Worm (Caenorhabditis elegans): ENCODE results near the gene T06E8.2.
A peak's percentile ranks its signal among the peaks of the same experiment; 100 is the strongest.

Gene T06E8.2

DNA sequence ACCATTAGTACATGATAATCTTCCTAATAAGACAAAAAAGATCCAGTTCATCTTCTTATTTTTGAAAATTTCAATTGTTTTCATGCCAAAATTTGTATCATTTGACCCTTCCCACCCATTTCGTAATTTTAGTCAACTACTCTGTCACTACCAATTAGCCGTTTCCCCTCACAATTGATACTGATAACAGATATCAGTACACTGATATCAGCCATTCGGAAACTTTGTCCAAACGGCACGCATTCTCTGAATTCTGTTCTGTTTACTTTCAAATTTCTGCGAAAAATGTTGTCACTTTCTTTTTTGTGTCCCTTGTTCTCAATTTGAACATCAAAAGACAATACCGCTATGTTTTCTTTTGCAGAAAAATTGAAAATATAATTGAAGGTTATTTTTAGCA lies 23.6 kb downstream of the T06E8.2 start:
- TF ChIP-seq zag-1 (tag; optimal IDR thresholded peaks at IDR 0.05) (no peak), elt-2 (tag; optimal IDR thresholded peaks at IDR 0.05) (peak; percentile 42), blmp-1 (tag; optimal IDR thresholded peaks at IDR 0.05) (peak; percentile 65), lin-14 (GFP tag; optimal IDR thresholded peaks at IDR 0.05) (peak; percentile 42), lin-35 (GFP tag; optimal IDR thresholded peaks at IDR 0.05) (peak in 1 of 2 experiments; percentile 33), snu-23 (GFP tag; optimal IDR thresholded peaks at IDR 0.05) (no peak), pag-3 (tag; optimal IDR thresholded peaks at IDR 0.05; ENCODE audit: borderline replicate concordance, insufficient read depth) (peak; percentile 41), fkh-4 (tag; optimal IDR thresholded peaks at IDR 0.05; ENCODE audit: borderline replicate concordance) (no peak), elt-3 (tag; optimal IDR thresholded peaks at IDR 0.05) (peak in 5 of 6 experiments; percentile 71 to 98 (median 80))

DNA sequence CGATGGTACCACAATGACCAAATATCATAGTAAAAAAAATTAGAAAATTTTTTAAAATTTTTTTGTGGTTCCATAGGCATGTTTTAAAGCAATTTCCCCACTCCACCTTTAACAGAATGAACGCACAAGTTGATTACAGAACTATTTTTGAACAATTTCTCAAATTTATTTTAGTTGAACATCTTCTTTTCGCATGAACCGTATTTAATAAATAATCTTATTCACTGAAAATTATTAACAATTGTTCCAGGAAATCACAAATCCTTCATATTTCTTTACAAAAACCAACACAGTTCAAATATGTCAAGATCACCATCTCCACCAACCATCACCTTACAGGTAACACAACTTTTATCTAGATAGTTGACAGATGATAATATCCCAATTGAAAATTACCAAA lies 24.6 kb downstream of the T06E8.2 start, which contains the start of gene lea-1:
Gene lea-1, plus strand, starts transcription at position 301 of the 400 bp plus-strand sequence.
- TF ChIP-seq elt-3 (tag; optimal IDR thresholded peaks at IDR 0.05) (no peak), aha-1 (tag; optimal IDR thresholded peaks at IDR 0.05) (no peak), ceh-82 (tag; optimal IDR thresholded peaks at IDR 0.05) (no peak), nhr-84 (tag; optimal IDR thresholded peaks at IDR 0.05) (no peak), sox-4 (tag; optimal IDR thresholded peaks at IDR 0.05) (no peak), snu-23 (GFP tag; optimal IDR thresholded peaks at IDR 0.05) (no peak), nhr-237 (tag; optimal IDR thresholded peaks at IDR 0.05) (no peak), elt-2 (tag; optimal IDR thresholded peaks at IDR 0.05) (no peak), isw-1 (GFP tag; IDR thresholded peaks at IDR 0.05) (no peak), hlh-4 (tag; optimal IDR thresholded peaks at IDR 0.05) (no peak), F16B12.6 (tag; optimal IDR thresholded peaks at IDR 0.05) (no peak), Y116A8C.19 (tag; optimal IDR thresholded peaks at IDR 0.05; ENCODE audit: borderline replicate concordance) (no peak), pag-3 (tag; optimal IDR thresholded peaks at IDR 0.05; ENCODE audit: borderline replicate concordance, insufficient read depth) (no peak), tbx-2 (tag; optimal IDR thresholded peaks at IDR 0.05) (no peak)

DNA sequence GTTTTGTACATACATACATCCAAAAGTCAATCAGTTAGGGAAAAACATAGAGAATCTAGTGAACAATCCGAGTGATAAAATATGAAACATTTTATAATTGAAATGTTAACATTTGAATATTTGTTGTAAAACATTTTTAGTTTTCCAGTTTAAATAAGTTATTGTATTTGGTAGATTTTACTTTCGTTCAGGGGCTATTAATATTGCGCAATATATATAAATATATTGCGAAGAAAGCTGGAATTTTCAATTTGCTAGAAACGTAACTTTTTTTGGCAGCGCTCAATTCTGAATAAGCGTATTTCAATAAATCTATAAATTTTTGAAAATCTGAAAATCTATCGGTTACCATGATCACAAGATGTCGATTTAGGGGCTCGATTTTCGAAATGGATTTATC lies 28.7 kb downstream of the T06E8.2 start:
- TF ChIP-seq snpc-4 (tag; optimal IDR thresholded peaks at IDR 0.05) (no peak), lin-13 (GFP tag; optimal IDR thresholded peaks at IDR 0.05) (no peak), isw-1 (GFP tag; IDR thresholded peaks at IDR 0.05) (no peak), pqm-1 (tag; optimal IDR thresholded peaks at IDR 0.05) (no peak), nhr-19 (GFP tag; conservative IDR thresholded peaks at IDR 0.05) (no peak), hpl-2 (GFP tag; optimal IDR thresholded peaks at IDR 0.05) (no peak), Y116A8C.19 (tag; optimal IDR thresholded peaks at IDR 0.05; ENCODE audit: borderline replicate concordance) (no peak), nhr-84 (tag; optimal IDR thresholded peaks at IDR 0.05) (no peak), C04F5.9 (tag; optimal IDR thresholded peaks at IDR 0.05) (no peak), fkh-10 (GFP tag; optimal IDR thresholded peaks at IDR 0.05) (no peak), xbp-1 (tag; optimal IDR thresholded peaks at IDR 0.05) (no peak), F16B12.6 (tag; optimal IDR thresholded peaks at IDR 0.05) (no peak), C16A3.4 (tag; optimal IDR thresholded peaks at IDR 0.05) (no peak), aly-2 (tag; optimal IDR thresholded peaks at IDR 0.05) (no peak), fos-1 (tag; optimal IDR thresholded peaks at IDR 0.05) (no peak)

DNA sequence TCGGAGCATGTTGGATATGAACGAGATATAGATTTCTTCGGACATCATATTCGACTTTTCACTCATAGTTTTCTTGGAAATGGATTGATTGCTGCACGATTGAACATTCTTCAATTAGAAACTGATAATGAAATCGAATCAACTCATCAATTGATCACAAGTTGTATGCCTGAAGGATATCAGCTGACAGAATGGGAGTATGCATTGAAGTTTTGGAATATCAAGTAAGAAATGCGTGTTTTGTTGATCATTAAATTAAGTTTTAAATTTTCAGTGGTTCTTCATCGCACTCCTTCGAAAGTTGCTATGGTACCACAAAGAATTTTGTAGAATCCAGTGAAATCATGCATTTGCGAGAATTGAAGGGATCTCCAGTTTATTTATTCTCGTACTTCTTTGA lies 29.8 kb downstream of the T06E8.2 start:
- TF ChIP-seq efl-1 (optimal IDR thresholded peaks at IDR 0.05) (no peak), efl-1 (GFP tag; optimal IDR thresholded peaks at IDR 0.05 in 1 of 2) (peak in 1 of 2 experiments; percentile 90), elt-3 (tag; optimal IDR thresholded peaks at IDR 0.05) (peak in 1 of 6 experiments; percentile 27), mef-2 (tag; optimal IDR thresholded peaks at IDR 0.05) (no peak), fos-1 (tag; optimal IDR thresholded peaks at IDR 0.05) (no peak), lin-35 (GFP tag; optimal IDR thresholded peaks at IDR 0.05) (peak in 1 of 2 experiments; percentile 8), unc-130 (tag; optimal IDR thresholded peaks at IDR 0.05) (peak; percentile 34), nhr-71 (tag; optimal IDR thresholded peaks at IDR 0.05) (no peak), nhr-47 (tag; optimal IDR thresholded peaks at IDR 0.05) (no peak), ceh-82 (tag; optimal IDR thresholded peaks at IDR 0.05) (no peak)

All from whole organism, L1 larva.